Fruit fly (Drosophila melanogaster): ENCODE results near the gene Faf2.

Gene Faf2

dm6 chr2L:18702721-18703488 lies 5.6 kb downstream of the Faf2 start, which contains the start of the genes CG10376 and CG10343 (continued):
- TF ChIP-seq Bgb (GFP tag; IDR thresholded peaks at IDR 0.05; ENCODE audit: partially characterized antibody) (peak; percentile 55; the same call in 1 of the 2 replicates), CG2678 (tag; optimal IDR thresholded peaks at IDR 0.05) (peak; percentile 94), CG17361 (GFP tag; IDR thresholded peaks at IDR 0.05) (peak; percentile 98), CG2120 (GFP tag; optimal IDR thresholded peaks at IDR 0.05) (peak; percentile 84), Lhr (GFP tag; optimal IDR thresholded peaks at IDR 0.05) (peak; percentile 67), Hr3 (GFP tag; optimal IDR thresholded peaks at IDR 0.05) (peak; percentile 94), CG1529 (GFP tag; optimal IDR thresholded peaks at IDR 0.05) (peak; percentile 62), CG11723 (GFP tag; optimal IDR thresholded peaks at IDR 0.05) (peak; percentile 83), fd96Cb (tag; optimal IDR thresholded peaks at IDR 0.05) (peak; percentile 91), C15 (GFP tag; IDR thresholded peaks at IDR 0.05) (no peak; the same call in 2 of the 3 replicates), Ravus (GFP tag; IDR thresholded peaks at IDR 0.05) (peak; percentile 57), pan (optimal IDR thresholded peaks at IDR 0.05) (no peak), pan (GFP tag; optimal IDR thresholded peaks at IDR 0.05 in 1 of 2, IDR thresholded peaks at IDR 0.05 in 1 of 2) (peak in 1 of 2 experiments; percentile 83), Ptx1 (GFP tag; IDR thresholded peaks at IDR 0.05) (peak; percentile 93), Dp (GFP tag; optimal IDR thresholded peaks at IDR 0.05) (peak; percentile 21), CG8765 (GFP tag; IDR thresholded peaks at IDR 0.05) (peak; percentile 85), CG4617 (GFP tag; optimal IDR thresholded peaks at IDR 0.05; ENCODE audit: borderline replicate concordance) (peak; percentile 65), CG17385 (GFP tag; optimal IDR thresholded peaks at IDR 0.05) (peak; percentile 79), dm (GFP tag; optimal IDR thresholded peaks at IDR 0.05) (peak; percentile 21), croc (GFP tag; conservative IDR thresholded peaks at IDR 0.05) (peak; percentile 87), CG1024 (GFP tag; IDR thresholded peaks at IDR 0.05) (peak; percentile 83), Sox102F (GFP tag; optimal IDR thresholded peaks at IDR 0.05) (peak; percentile 91), CG11398 (GFP tag; optimal IDR thresholded peaks at IDR 0.05) (peak; percentile 11), lilli (GFP tag; optimal IDR thresholded peaks at IDR 0.05) (peak; percentile 80), eve (GFP tag; optimal IDR thresholded peaks at IDR 0.05) (no peak), Vsx1 (GFP tag; optimal IDR thresholded peaks at IDR 0.05) (peak; percentile 72), slp2 (GFP tag; optimal IDR thresholded peaks at IDR 0.05) (peak; percentile 39), CG18262 (tag; optimal IDR thresholded peaks at IDR 0.05) (peak; percentile 93), CG9437 (GFP tag; optimal IDR thresholded peaks at IDR 0.05) (peak; percentile 81), CG10366 (GFP tag; IDR thresholded peaks at IDR 0.05) (peak; percentile 81), CG2712 (tag; optimal IDR thresholded peaks at IDR 0.05) (peak; percentile 95), maf-S (GFP tag; optimal IDR thresholded peaks at IDR 0.05) (no peak), Neu2 (GFP tag; optimal IDR thresholded peaks at IDR 0.05; ENCODE audit: borderline replicate concordance) (no peak), br (optimal IDR thresholded peaks at IDR 0.05) (no peak), CG15269 (tag; optimal IDR thresholded peaks at IDR 0.05) (peak; percentile 92), D (optimal IDR thresholded peaks at IDR 0.05) (no peak), D (GFP tag; optimal IDR thresholded peaks at IDR 0.05) (peak; percentile 83), CG10543 (GFP tag; optimal IDR thresholded peaks at IDR 0.05) (peak; percentile 92), insv (GFP tag; optimal IDR thresholded peaks at IDR 0.05) (peak in 1 of 2 experiments; percentile 60), CG8359 (GFP tag; optimal IDR thresholded peaks at IDR 0.05; ENCODE audit: borderline replicate concordance) (peak; percentile 42), gro (GFP tag; optimal IDR thresholded peaks at IDR 0.05) (no peak), Side (GFP tag; optimal IDR thresholded peaks at IDR 0.05) (no peak), CG3726 (GFP tag; IDR thresholded peaks at IDR 0.05) (peak; percentile 70; the same call in 2 of the 3 replicates), shn (GFP tag; optimal IDR thresholded peaks at IDR 0.05) (peak; percentile 44), Doc2 (GFP tag; IDR thresholded peaks at IDR 0.05) (peak; percentile 36; the same call in 1 of the 2 replicates), Dref (GFP tag; IDR thresholded peaks at IDR 0.05) (peak; percentile 56), Blimp-1 (GFP tag; optimal IDR thresholded peaks at IDR 0.05) (peak; percentile 81), CG7556 (GFP tag; optimal IDR thresholded peaks at IDR 0.05) (peak; percentile 85), CG13424 (tag; optimal IDR thresholded peaks at IDR 0.05) (peak; percentile 95)
